Fruit fly (Drosophila melanogaster) whole organism, embryonic: Measurements from ENCODE around the gene CG44139.

ENCODE experiments used
- Abd-B ChIP-seq: fragments of 200-800 bp; sonication (Bioruptor generic); optimal IDR thresholded peaks from 2 replicates; lab custom pipeline; 2018; ENCODE audit warnings: missing biosample characterization, mild to moderate bottlenecking, missing genetic modification characterization, moderate library complexity
- B-H2 ChIP-seq: fragments of 200-800 bp; sonication (Bioruptor generic); optimal IDR thresholded peaks from 2 replicates; lab custom pipeline; 2018; ENCODE audit warnings: missing biosample characterization, mild to moderate bottlenecking, missing genetic modification characterization
- Blimp-1 ChIP-seq: fragments of 200-800 bp; sonication (Bioruptor generic); optimal IDR thresholded peaks from 3 replicates; lab custom pipeline; 2018; ENCODE audit warnings: missing biosample characterization, missing genetic modification characterization, mild to moderate bottlenecking, moderate library complexity, missing genetic modification reagents
- CG10654 ChIP-seq: fragments of 200-800 bp; sonication (Bioruptor generic); optimal IDR thresholded peaks from 2 replicates; lab custom pipeline; 2016; ENCODE audit warnings: missing biosample characterization, missing genetic modification characterization
- CG11696 ChIP-seq: fragments of 200-800 bp; sonication (Bioruptor generic); IDR thresholded peaks from 2 replicates; pipeline ENCODE4 v1.3.6; 2022; ENCODE audit warnings: missing biosample characterization, missing genetic modification characterization
- CG11723 ChIP-seq: fragments of 200-800 bp; sonication (Bioruptor generic); optimal IDR thresholded peaks from 2 replicates; lab custom pipeline; 2017; ENCODE audit warnings: missing biosample characterization, mild to moderate bottlenecking, missing genetic modification characterization
- CG14441 ChIP-seq: fragments of 200-800 bp; sonication (Bioruptor generic); IDR thresholded peaks from 2 replicates; pipeline ENCODE4 v1.3.6; 2022; ENCODE audit warnings: missing biosample characterization, missing genetic modification characterization
- CG15269 ChIP-seq: fragments of 200-800 bp; sonication (Bioruptor generic); optimal IDR thresholded peaks from 2 replicates; lab custom pipeline; 2018; ENCODE audit warnings: missing biosample characterization, mild to moderate bottlenecking, missing genetic modification characterization, moderate library complexity
- CG17359 ChIP-seq: fragments of 200-800 bp; sonication (Bioruptor generic); optimal IDR thresholded peaks from 3 replicates; lab custom pipeline; 2018; ENCODE audit warnings: missing biosample characterization, mild to moderate bottlenecking, missing genetic modification characterization, moderate library complexity
- CG2678 ChIP-seq: fragments of 200-800 bp; sonication (Bioruptor generic); optimal IDR thresholded peaks from 3 replicates; lab custom pipeline; 2019; ENCODE audit warnings: missing biosample characterization, mild to moderate bottlenecking, missing genetic modification characterization, moderate library complexity
- CG32532 ChIP-seq: fragments of 200-800 bp; sonication (Bioruptor generic); IDR thresholded peaks from 2 replicates; pipeline ENCODE4 v1.3.6; 2022; ENCODE audit warnings: missing biosample characterization, missing genetic modification characterization
- CG33557 ChIP-seq: fragments of 200-800 bp; sonication (Bioruptor generic); optimal IDR thresholded peaks from 2 replicates; lab custom pipeline; 2019; ENCODE audit warnings: missing biosample characterization, mild to moderate bottlenecking, missing genetic modification characterization, moderate library complexity
- CG34422 ChIP-seq: fragments of 200-800 bp; sonication (Bioruptor generic); IDR thresholded peaks from 3 replicates; pipeline ENCODE4 v1.3.6; 2022; ENCODE audit warnings: missing biosample characterization, missing genetic modification characterization
- CG3838 ChIP-seq: fragments of 200-800 bp; sonication (Bioruptor generic); optimal IDR thresholded peaks from 3 replicates; lab custom pipeline; 2016; ENCODE audit warnings: missing biosample characterization, missing genetic modification characterization
- CG3847 ChIP-seq: fragments of 200-800 bp; sonication (Bioruptor generic); IDR thresholded peaks from 2 replicates; pipeline ENCODE4 v1.3.6; 2022; ENCODE audit warnings: missing biosample characterization, missing genetic modification characterization
- CG4404 ChIP-seq: fragments of 200-800 bp; sonication (Bioruptor generic); IDR thresholded peaks from 2 replicates; pipeline ENCODE4 v1.3.6; 2022; ENCODE audit warnings: missing biosample characterization, missing genetic modification characterization
- CG4820 ChIP-seq: fragments of 200-800 bp; sonication (Bioruptor generic); optimal IDR thresholded peaks from 3 replicates; lab custom pipeline; 2016; ENCODE audit warnings: missing biosample characterization, missing genetic modification characterization
- CG7839 ChIP-seq: fragments of 200-800 bp; sonication (Bioruptor generic); optimal IDR thresholded peaks from 3 replicates; lab custom pipeline; 2018; ENCODE audit warnings: missing biosample characterization, mild to moderate bottlenecking, missing genetic modification characterization, moderate library complexity
- CG8290 ChIP-seq, 3 experiments: fragments of 200-800 bp; sonication (Bioruptor generic); optimal IDR thresholded peaks; 2 replicates each; lab custom pipeline; 2016 to 2019; ENCODE audit warnings: missing biosample characterization in 3 of 3, missing genetic modification characterization in 3 of 3, mild to moderate bottlenecking in 2 of 3, moderate library complexity in 1 of 3
- CG8388 ChIP-seq: fragments of 200-800 bp; sonication (Bioruptor generic); optimal IDR thresholded peaks from 2 replicates; lab custom pipeline; 2019; ENCODE audit warnings: missing biosample characterization, mild to moderate bottlenecking, missing genetic modification characterization, moderate library complexity
- CG9817 ChIP-seq: fragments of 200-800 bp; sonication (Bioruptor generic); optimal IDR thresholded peaks from 2 replicates; lab custom pipeline; 2018; ENCODE audit warnings: missing biosample characterization, mild to moderate bottlenecking, missing genetic modification characterization, moderate library complexity
- D19A ChIP-seq: fragments of 200-800 bp; optimal IDR thresholded peaks from 3 replicates; lab custom pipeline; 2019; ENCODE audit warnings: missing biosample characterization, mild to moderate bottlenecking, missing genetic modification characterization, moderate library complexity
- HmgD ChIP-seq: fragments of 200-800 bp; sonication (Bioruptor generic); optimal IDR thresholded peaks from 3 replicates; lab custom pipeline; 2016; ENCODE audit warnings: missing biosample characterization, missing genetic modification characterization
- Hr39 ChIP-seq: fragments of >200 bp; optimal IDR thresholded peaks from 2 replicates; lab custom pipeline; 2017
- MTF-1 ChIP-seq: fragments of 200-800 bp; sonication (Bioruptor generic); optimal IDR thresholded peaks from 2 replicates; lab custom pipeline; 2018; ENCODE audit warnings: missing biosample characterization, mild to moderate bottlenecking, missing genetic modification characterization, borderline replicate concordance
- NK7.1 ChIP-seq: fragments of 200-800 bp; sonication (Bioruptor generic); optimal IDR thresholded peaks from 3 replicates; lab custom pipeline; 2016; ENCODE audit warnings: missing biosample characterization, missing genetic modification characterization
- Oaz ChIP-seq: fragments of 200-800 bp; sonication (Bioruptor generic); IDR thresholded peaks from 2 replicates; pipeline ENCODE4 v1.3.6; 2022; ENCODE audit warnings: missing biosample characterization, missing genetic modification characterization
- Rx ChIP-seq: fragments of 200-800 bp; sonication (Bioruptor generic); IDR thresholded peaks from 2 replicates; pipeline ENCODE4 v1.3.6; 2022; ENCODE audit warnings: missing biosample characterization, missing genetic modification characterization
- Trl ChIP-seq, 3 experiments: fragments of >200 bp in 2 of 3; fragments of 200-800 bp in 1 of 3; sonication (Bioruptor generic) in 1 of 3; optimal IDR thresholded peaks; 2 replicates in 1 of 3; 3 replicates in 2 of 3; lab custom pipeline; 2016 to 2017; ENCODE audit warnings: missing biosample characterization in 1 of 3, missing genetic modification characterization in 1 of 3
- Xrp1 ChIP-seq: fragments of 200-800 bp; sonication (Bioruptor generic); IDR thresholded peaks from 2 replicates; pipeline ENCODE4 v1.3.6; 2022; ENCODE audit warnings: missing biosample characterization, missing genetic modification characterization
- amos ChIP-seq: fragments of 200-800 bp; sonication (Bioruptor generic); IDR thresholded peaks from 2 replicates; pipeline ENCODE4 v1.3.6; 2022; ENCODE audit warnings: missing biosample characterization, missing genetic modification characterization; ENCODE audit not compliant: partially characterized antibody
- aop ChIP-seq: fragments of 200-800 bp; sonication (Bioruptor generic); IDR thresholded peaks from 2 replicates; pipeline ENCODE4 v1.3.6; 2022; ENCODE audit warnings: missing biosample characterization, missing genetic modification characterization
- ase ChIP-seq: fragments of 200-800 bp; sonication (Bioruptor generic); IDR thresholded peaks from 3 replicates; pipeline ENCODE4 v1.3.6; 2022; ENCODE audit warnings: missing biosample characterization, missing genetic modification characterization
- cato ChIP-seq: fragments of 200-800 bp; sonication (Bioruptor generic); optimal IDR thresholded peaks from 2 replicates; lab custom pipeline; 2016; ENCODE audit warnings: missing biosample characterization, missing genetic modification characterization, borderline replicate concordance
- croc ChIP-seq: fragments of 200-800 bp; sonication (Bioruptor generic); conservative IDR thresholded peaks from 3 replicates; pipeline ENCODE4 v1.3.6; 2022; ENCODE audit warnings: missing biosample characterization, missing genetic modification characterization
- dm ChIP-seq: fragments of 200-800 bp; sonication (Bioruptor generic); optimal IDR thresholded peaks from 3 replicates; lab custom pipeline; 2016; ENCODE audit warnings: missing biosample characterization, missing genetic modification characterization
- h ChIP-seq: fragments of >200 bp; optimal IDR thresholded peaks from 2 replicates; lab custom pipeline; 2017
- hth ChIP-seq: fragments of >200 bp; optimal IDR thresholded peaks from 2 replicates; lab custom pipeline; 2017; ENCODE audit warnings: inconsistent platforms
- lmd ChIP-seq: fragments of 200-800 bp; sonication (Bioruptor generic); IDR thresholded peaks from 2 replicates; pipeline ENCODE4 v1.3.6; 2022; ENCODE audit warnings: missing biosample characterization, missing genetic modification characterization
- org-1 ChIP-seq: fragments of 200-800 bp; sonication (Bioruptor generic); optimal IDR thresholded peaks from 2 replicates; lab custom pipeline; 2017; ENCODE audit warnings: missing biosample characterization, missing genetic modification characterization
- ro ChIP-seq: fragments of 200-800 bp; sonication (Bioruptor generic); IDR thresholded peaks from 2 replicates; pipeline ENCODE4 v1.3.6; 2022; ENCODE audit warnings: missing biosample characterization, missing genetic modification characterization
- row ChIP-seq: fragments of 200-800 bp; sonication (Bioruptor generic); IDR thresholded peaks from 3 replicates; pipeline ENCODE4 v1.3.6; 2022; ENCODE audit warnings: missing biosample characterization, missing genetic modification characterization
- slbo ChIP-seq: fragments of 200-800 bp; sonication (Bioruptor generic); IDR thresholded peaks from 2 replicates; pipeline ENCODE4 v1.3.6; 2022; ENCODE audit warnings: missing biosample characterization, missing genetic modification characterization
- sob ChIP-seq: fragments of 200-800 bp; sonication (Bioruptor generic); IDR thresholded peaks from 2 replicates; pipeline ENCODE4 v1.3.6; 2022; ENCODE audit warnings: missing biosample characterization, missing genetic modification characterization
- stc ChIP-seq: fragments of 200-800 bp; sonication (Bioruptor generic); IDR thresholded peaks from 2 replicates; pipeline ENCODE4 v1.3.6; 2022; ENCODE audit warnings: missing biosample characterization, missing genetic modification characterization
- sug ChIP-seq: fragments of 200-800 bp; optimal IDR thresholded peaks from 2 replicates; lab custom pipeline; 2019; ENCODE audit warnings: missing biosample characterization, mild to moderate bottlenecking, missing genetic modification characterization, moderate library complexity
- ttk ChIP-seq: fragments of 200-800 bp; sonication (Bioruptor generic); IDR thresholded peaks from 2 replicates; pipeline ENCODE4 v2.1.2; 2022; ENCODE audit warnings: missing biosample characterization, missing genetic modification characterization
- unpg ChIP-seq: fragments of 200-800 bp; sonication (Bioruptor generic); optimal IDR thresholded peaks from 3 replicates; lab custom pipeline; 2018; ENCODE audit warnings: missing biosample characterization, mild to moderate bottlenecking, missing genetic modification characterization, moderate library complexity
- wdn ChIP-seq: fragments of 200-800 bp; sonication (Bioruptor generic); IDR thresholded peaks from 2 replicates; pipeline ENCODE4 v1.3.6; 2022; ENCODE audit warnings: missing biosample characterization, missing genetic modification characterization
- zf30C ChIP-seq: fragments of 200-800 bp; sonication (Bioruptor generic); optimal IDR thresholded peaks from 3 replicates; lab custom pipeline; 2018; ENCODE audit warnings: missing biosample characterization, mild to moderate bottlenecking, missing genetic modification characterization
- zfh1 ChIP-seq: fragments of 200-800 bp; sonication (Bioruptor generic); IDR thresholded peaks from 3 replicates; pipeline ENCODE4 v1.3.6; 2022; ENCODE audit warnings: missing biosample characterization, missing genetic modification characterization

Gene CG44139

DNA sequence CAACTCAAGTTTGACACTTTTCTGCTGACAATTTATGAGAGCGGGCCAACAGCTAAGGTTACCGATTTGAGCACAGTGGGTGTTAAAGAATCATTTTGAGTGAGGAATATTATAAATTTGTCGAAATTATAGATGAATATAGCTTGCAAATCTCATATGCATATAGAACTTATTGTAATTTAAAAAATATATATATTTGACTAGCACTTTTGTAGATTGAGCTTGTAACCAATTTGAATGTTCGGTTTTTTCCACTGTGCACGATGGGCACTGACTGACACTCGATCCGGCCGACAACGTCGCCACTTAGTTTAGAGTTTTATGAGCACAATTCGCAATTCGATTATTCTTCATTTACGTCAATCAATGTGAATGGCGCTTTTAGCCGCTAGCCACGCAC, 26.1 kb upstream of the CG44139 start (continued):
- TF ChIP-seq Hr39 (lab: Kevin White, UChicago) (no peak), CG10654 (GFP tag; lab: Kevin White, UChicago) (no peak), zf30C (no peak), HmgD (no peak), Xrp1 (GFP tag; lab: Robert Waterston, UW) (peak; percentile 29; the same call in 1 of the 2 replicates), Rx (GFP tag; lab: Robert Waterston, UW) (no peak), dm (GFP tag; lab: Kevin White, UChicago) (no peak), slbo (GFP tag; lab: Robert Waterston, UW) (0 out of 2 replicates have a peak, but pooled peaks have one; percentile 19), sob (GFP tag; lab: Robert Waterston, UW) (0 out of 2 replicates have a peak, but pooled peaks have one; percentile 22), ro (GFP tag; lab: Robert Waterston, UW) (no peak), CG8290 (GFP tag; optimal IDR thresholded peaks at IDR 0.05; lab: Kevin White, UChicago) (no peak), CG8290 (tag; optimal IDR thresholded peaks at IDR 0.05; lab: Kevin White, UChicago) (no peak), croc (GFP tag; lab: Robert Waterston, UW) (no peak), CG11723 (GFP tag; lab: Kevin White, UChicago) (no peak), org-1 (GFP tag; lab: Kevin White, UChicago) (no peak), Abd-B (GFP tag; lab: Kevin White, UChicago) (no peak), amos (GFP tag; lab: Robert Waterston, UW) (no peak), CG11696 (0 out of 2 replicates have a peak, but pooled peaks have one; percentile 9), NK7.1 (no peak), zfh1 (GFP tag; lab: Robert Waterston, UW) (no peak), CG14441 (GFP tag; lab: Robert Waterston, UW) (0 out of 2 replicates have a peak, but pooled peaks have one; percentile 10), row (GFP tag; lab: Robert Waterston, UW) (peak; percentile 37; the same call in 1 of the 3 replicates), Trl (optimal IDR thresholded peaks at IDR 0.05; lab: Kevin White, UChicago) (no peak), Trl (GFP tag; optimal IDR thresholded peaks at IDR 0.05; lab: Kevin White, UChicago) (no peak), h (lab: Kevin White, UChicago) (no peak), ase (GFP tag; lab: Robert Waterston, UW) (no peak), unpg (GFP tag; lab: Kevin White, UChicago) (peak; percentile 27), CG9817 (tag; lab: Kevin White, UChicago) (no peak), wdn (GFP tag; lab: Robert Waterston, UW) (0 out of 2 replicates have a peak, but pooled peaks have one; percentile 33), Oaz (no peak), CG34422 (GFP tag; lab: Robert Waterston, UW) (peak; percentile 42; the same call in 1 of the 3 replicates), lmd (GFP tag; lab: Robert Waterston, UW) (no peak), sug (tag; lab: Kevin White, UChicago) (no peak), CG15269 (tag; lab: Kevin White, UChicago) (peak; percentile 16), CG3838 (GFP tag; lab: Kevin White, UChicago) (no peak), CG2678 (tag; lab: Kevin White, UChicago) (peak; percentile 36), CG3847 (GFP tag; lab: Robert Waterston, UW) (no peak), CG7839 (peak; percentile 12), cato (GFP tag; lab: Kevin White, UChicago) (no peak), stc (peak; percentile 35; the same call in 1 of the 2 replicates), D19A (tag; lab: Kevin White, UChicago) (no peak), CG33557 (no peak), MTF-1 (GFP tag; lab: Kevin White, UChicago) (no peak), CG4404 (GFP tag; lab: Robert Waterston, UW) (no peak), CG17359 (tag; lab: Kevin White, UChicago) (peak; percentile 14), CG4820 (GFP tag; lab: Kevin White, UChicago) (no peak), CG8388 (GFP tag; lab: Kevin White, UChicago) (peak; percentile 23), hth (no peak), aop (GFP tag; lab: Robert Waterston, UW) (no peak), CG32532 (GFP tag; lab: Robert Waterston, UW) (0 out of 2 replicates have a peak, but pooled peaks have one; percentile 12), ttk (GFP tag; lab: Robert Waterston, UW) (peak; percentile 6; the same call in 1 of the 2 replicates), B-H2 (GFP tag; lab: Kevin White, UChicago) (no peak), Blimp-1 (GFP tag; lab: Kevin White, UChicago) (peak; percentile 20)
